Fruit fly (Drosophila melanogaster) whole organism, embryonic: ENCODE data around the gene CG17145.

Source experiments
- Abd-B ChIP-seq: fragments of 200-800 bp; sonication (Bioruptor generic); optimal IDR thresholded peaks from 2 replicates; lab custom pipeline; 2018; ENCODE audit warnings: missing biosample characterization, mild to moderate bottlenecking, missing genetic modification characterization, moderate library complexity
- Atf6 ChIP-seq: fragments of 200-800 bp; sonication (Bioruptor generic); IDR thresholded peaks from 2 replicates; pipeline ENCODE4 v1.3.6; 2022; ENCODE audit warnings: missing biosample characterization, missing genetic modification characterization
- BEAF-32 ChIP-seq: fragments of 200-800 bp; sonication (Bioruptor generic); optimal IDR thresholded peaks from 3 replicates; lab custom pipeline; 2017; ENCODE audit warnings: missing biosample characterization, missing genetic modification characterization, mild to moderate bottlenecking, moderate library complexity, missing genetic modification reagents
- Bgb ChIP-seq: fragments of 200-800 bp; sonication (Bioruptor generic); IDR thresholded peaks from 2 replicates; pipeline ENCODE4 v1.3.6; 2022; ENCODE audit warnings: missing biosample characterization, missing genetic modification characterization; ENCODE audit not compliant: partially characterized antibody
- BtbVII ChIP-seq: fragments of 200-800 bp; sonication (Bioruptor generic); optimal IDR thresholded peaks from 3 replicates; lab custom pipeline; 2017; ENCODE audit warnings: missing biosample characterization, mild to moderate bottlenecking, missing genetic modification characterization
- CG10267 ChIP-seq: fragments of 200-800 bp; sonication (Bioruptor generic); optimal IDR thresholded peaks from 2 replicates; lab custom pipeline; 2018; ENCODE audit warnings: missing biosample characterization, mild to moderate bottlenecking, missing genetic modification characterization, moderate library complexity
- CG10274 ChIP-seq: fragments of 200-800 bp; sonication (Bioruptor generic); optimal IDR thresholded peaks from 3 replicates; lab custom pipeline; 2017; ENCODE audit warnings: missing biosample characterization, mild to moderate bottlenecking, missing genetic modification characterization
- CG10959 ChIP-seq: fragments of 200-800 bp; sonication (Bioruptor generic); IDR thresholded peaks from 2 replicates; pipeline ENCODE4 v1.3.6; 2022; ENCODE audit warnings: missing biosample characterization, missing genetic modification characterization
- CG13894 ChIP-seq: fragments of 200-800 bp; sonication (Bioruptor generic); optimal IDR thresholded peaks from 3 replicates; lab custom pipeline; 2018; ENCODE audit warnings: missing biosample characterization, mild to moderate bottlenecking, missing genetic modification characterization, moderate library complexity
- CG14014 ChIP-seq: fragments of 200-800 bp; sonication (Bioruptor generic); IDR thresholded peaks from 2 replicates; pipeline ENCODE4 v1.3.6; 2022; ENCODE audit warnings: missing biosample characterization, missing genetic modification characterization
- CG14050 ChIP-seq: fragments of 200-800 bp; sonication (Bioruptor generic); IDR thresholded peaks from 3 replicates; pipeline ENCODE4 v1.3.6; 2022; ENCODE audit warnings: missing biosample characterization, missing genetic modification characterization
- CG15011 ChIP-seq: fragments of 200-800 bp; sonication (Bioruptor generic); optimal IDR thresholded peaks from 3 replicates; lab custom pipeline; 2018; ENCODE audit warnings: missing biosample characterization, mild to moderate bottlenecking, missing genetic modification characterization
- CG15514 ChIP-seq: fragments of 200-800 bp; sonication (Bioruptor generic); optimal IDR thresholded peaks from 3 replicates; lab custom pipeline; 2017; ENCODE audit warnings: missing biosample characterization, missing genetic modification characterization, mild to moderate bottlenecking, moderate library complexity, missing genetic modification reagents
- CG17328 ChIP-seq: fragments of 200-800 bp; sonication (Bioruptor generic); IDR thresholded peaks from 2 replicates; pipeline ENCODE4 v1.3.6; 2022; ENCODE audit warnings: missing biosample characterization, missing genetic modification characterization
- CG18599 ChIP-seq: fragments of 200-800 bp; sonication (Bioruptor generic); optimal IDR thresholded peaks from 3 replicates; lab custom pipeline; 2017; ENCODE audit warnings: missing biosample characterization, missing genetic modification characterization, mild to moderate bottlenecking, moderate library complexity, missing genetic modification reagents
- CG3407 ChIP-seq: fragments of 200-800 bp; sonication (Bioruptor generic); optimal IDR thresholded peaks from 2 replicates; lab custom pipeline; 2018; ENCODE audit warnings: missing biosample characterization, mild to moderate bottlenecking, missing genetic modification characterization
- CG34224 ChIP-seq: fragments of 200-800 bp; sonication (Bioruptor generic); IDR thresholded peaks from 3 replicates; pipeline ENCODE4 v1.3.6; 2022; ENCODE audit warnings: missing biosample characterization, missing genetic modification characterization; ENCODE audit not compliant: partially characterized antibody
- CG34422 ChIP-seq: fragments of 200-800 bp; sonication (Bioruptor generic); IDR thresholded peaks from 3 replicates; pipeline ENCODE4 v1.3.6; 2022; ENCODE audit warnings: missing biosample characterization, missing genetic modification characterization
- CG3995 ChIP-seq: fragments of 200-800 bp; sonication (Bioruptor generic); optimal IDR thresholded peaks from 3 replicates; lab custom pipeline; 2016; ENCODE audit warnings: missing biosample characterization, missing genetic modification characterization
- CG7372 ChIP-seq: fragments of 200-800 bp; sonication (Bioruptor generic); IDR thresholded peaks from 2 replicates; pipeline ENCODE4 v1.3.6; 2022; ENCODE audit warnings: missing biosample characterization, missing genetic modification characterization
- CG7745 ChIP-seq: fragments of 200-800 bp; sonication (Bioruptor generic); optimal IDR thresholded peaks from 2 replicates; lab custom pipeline; 2018; ENCODE audit warnings: missing biosample characterization, mild to moderate bottlenecking, missing genetic modification characterization, moderate library complexity
- CG8478 ChIP-seq: fragments of >200 bp; optimal IDR thresholded peaks from 2 replicates; lab custom pipeline; 2018
- CG8924 ChIP-seq: fragments of 200-800 bp; optimal IDR thresholded peaks from 3 replicates; lab custom pipeline; 2019; ENCODE audit warnings: missing biosample characterization, mild to moderate bottlenecking, missing genetic modification characterization, moderate library complexity
- Camta ChIP-seq: fragments of 200-800 bp; sonication (Bioruptor generic); optimal IDR thresholded peaks from 2 replicates; lab custom pipeline; 2016; ENCODE audit warnings: missing biosample characterization, missing genetic modification characterization
- Chrac-16 ChIP-seq: fragments of 200-800 bp; sonication (Bioruptor generic); optimal IDR thresholded peaks from 3 replicates; lab custom pipeline; 2016; ENCODE audit warnings: missing biosample characterization, missing genetic modification characterization
- D19A ChIP-seq: fragments of 200-800 bp; optimal IDR thresholded peaks from 3 replicates; lab custom pipeline; 2019; ENCODE audit warnings: missing biosample characterization, mild to moderate bottlenecking, missing genetic modification characterization, moderate library complexity
- Fer3 ChIP-seq: fragments of 200-800 bp; sonication (Bioruptor generic); optimal IDR thresholded peaks from 2 replicates; lab custom pipeline; 2018; ENCODE audit warnings: missing biosample characterization, mild to moderate bottlenecking, missing genetic modification characterization, moderate library complexity
- HLHmδ ChIP-seq: fragments of 200-800 bp; sonication (Bioruptor generic); optimal IDR thresholded peaks from 2 replicates; lab custom pipeline; 2018; ENCODE audit warnings: missing biosample characterization, mild to moderate bottlenecking, missing genetic modification characterization, moderate library complexity
- Nf-YC ChIP-seq: fragments of 200-800 bp; optimal IDR thresholded peaks from 3 replicates; lab custom pipeline; 2019; ENCODE audit warnings: missing biosample characterization, mild to moderate bottlenecking, missing genetic modification characterization, moderate library complexity
- Sin3A ChIP-seq: fragments of >200 bp; optimal IDR thresholded peaks from 2 replicates; lab custom pipeline; 2018
- Sry-δ ChIP-seq: fragments of 200-800 bp; sonication (Bioruptor generic); optimal IDR thresholded peaks from 2 replicates; lab custom pipeline; 2016; ENCODE audit warnings: missing biosample characterization, missing genetic modification characterization
- YL-1 ChIP-seq: fragments of 200-800 bp; sonication (Bioruptor generic); optimal IDR thresholded peaks from 3 replicates; lab custom pipeline; 2017; ENCODE audit warnings: missing biosample characterization, mild to moderate bottlenecking, missing genetic modification characterization
- ase ChIP-seq: fragments of 200-800 bp; sonication (Bioruptor generic); IDR thresholded peaks from 3 replicates; pipeline ENCODE4 v1.3.6; 2022; ENCODE audit warnings: missing biosample characterization, missing genetic modification characterization
- bab2 ChIP-seq: fragments of 200-800 bp; sonication (Bioruptor generic); optimal IDR thresholded peaks from 2 replicates; lab custom pipeline; 2016; ENCODE audit warnings: missing biosample characterization, missing genetic modification characterization
- bbx ChIP-seq: fragments of 200-800 bp; sonication (Bioruptor generic); IDR thresholded peaks from 2 replicates; pipeline ENCODE4 v1.3.6; 2022; ENCODE audit warnings: missing biosample characterization, missing genetic modification characterization; ENCODE audit not compliant: partially characterized antibody
- dm ChIP-seq: fragments of 200-800 bp; sonication (Bioruptor generic); optimal IDR thresholded peaks from 3 replicates; lab custom pipeline; 2016; ENCODE audit warnings: missing biosample characterization, missing genetic modification characterization
- gt ChIP-seq: fragments of 200-800 bp; sonication (Bioruptor generic); IDR thresholded peaks from 2 replicates; pipeline ENCODE4 v1.3.6; 2022; ENCODE audit warnings: missing biosample characterization, missing genetic modification characterization
- ham ChIP-seq: fragments of 200-800 bp; sonication (Bioruptor generic); IDR thresholded peaks from 2 replicates; pipeline ENCODE4 v1.3.6; 2022; ENCODE audit warnings: missing biosample characterization, missing genetic modification characterization
- inv ChIP-seq: fragments of 200-800 bp; sonication (Bioruptor generic); IDR thresholded peaks from 2 replicates; pipeline ENCODE4 v1.3.6; 2022; ENCODE audit warnings: missing biosample characterization, missing genetic modification characterization; ENCODE audit not compliant: partially characterized antibody
- lbe ChIP-seq: fragments of 200-800 bp; sonication (Bioruptor generic); optimal IDR thresholded peaks from 2 replicates; lab custom pipeline; 2016; ENCODE audit warnings: missing biosample characterization, mild to moderate bottlenecking, missing genetic modification characterization
- lilli ChIP-seq: fragments of 200-800 bp; sonication (Bioruptor generic); optimal IDR thresholded peaks from 3 replicates; lab custom pipeline; 2016; ENCODE audit warnings: missing biosample characterization, missing genetic modification characterization
- odd ChIP-seq: fragments of 200-800 bp; sonication (Bioruptor generic); optimal IDR thresholded peaks from 2 replicates; lab custom pipeline; 2017; ENCODE audit warnings: missing biosample characterization, mild to moderate bottlenecking, missing genetic modification characterization
- pfk ChIP-seq: fragments of 200-800 bp; sonication (Bioruptor generic); optimal IDR thresholded peaks from 2 replicates; lab custom pipeline; 2018; ENCODE audit warnings: missing biosample characterization, mild to moderate bottlenecking, missing genetic modification characterization, moderate library complexity
- pho ChIP-seq: fragments of 200-800 bp; sonication (Bioruptor generic); optimal IDR thresholded peaks from 2 replicates; lab custom pipeline; 2016; ENCODE audit warnings: missing biosample characterization, missing genetic modification characterization
- pnt ChIP-seq: fragments of 200-800 bp; sonication (Bioruptor generic); optimal IDR thresholded peaks from 3 replicates; lab custom pipeline; 2016; ENCODE audit warnings: missing biosample characterization, missing genetic modification characterization
- shn ChIP-seq: fragments of 200-800 bp; sonication (Bioruptor generic); optimal IDR thresholded peaks from 3 replicates; lab custom pipeline; 2016; ENCODE audit warnings: missing biosample characterization, missing genetic modification characterization
- sisA ChIP-seq: fragments of 200-800 bp; sonication (Bioruptor generic); IDR thresholded peaks from 2 replicates; pipeline ENCODE4 v1.3.6; 2022; ENCODE audit warnings: missing biosample characterization, missing genetic modification characterization
- vnd ChIP-seq: fragments of 200-800 bp; sonication (Bioruptor generic); IDR thresholded peaks from 3 replicates; pipeline ENCODE4 v1.3.6; 2022; ENCODE audit warnings: missing biosample characterization, missing genetic modification characterization; ENCODE audit not compliant: partially characterized antibody
- vvl ChIP-seq: fragments of 200-800 bp; sonication (Bioruptor generic); IDR thresholded peaks from 2 replicates; pipeline ENCODE4 v1.3.6; 2022; ENCODE audit warnings: missing biosample characterization, missing genetic modification characterization
- zen ChIP-seq: fragments of 200-800 bp; sonication (Bioruptor generic); optimal IDR thresholded peaks from 3 replicates; lab custom pipeline; 2018; ENCODE audit warnings: missing biosample characterization, mild to moderate bottlenecking, missing genetic modification characterization, moderate library complexity

CG17145 gene

dm6 chr3L:20241163-20241970, 19.8 kb downstream of the CG17145 start, which contains the start of the genes CG6951 and CG17233:
Gene CG6951, plus strand, starts transcription at chr3L:20241267.
Gene CG17233, minus strand, starts transcription at chr3L:20241903.
- no peak for TF ChIP-seq CG10959 (GFP tag; lab: Robert Waterston, UW)
- peak; percentile 52 for TF ChIP-seq BEAF-32 (GFP tag; lab: Kevin White, UChicago)
- TF ChIP-seq CG8478 (lab: Kevin White, UChicago) = peak; percentile 76
- peak; percentile 98 for TF ChIP-seq CG15514
- TF ChIP-seq ham (GFP tag; lab: Robert Waterston, UW) = no peak
- TF ChIP-seq pfk = no peak
- TF ChIP-seq Nf-YC (tag; lab: Kevin White, UChicago) = no peak
- TF ChIP-seq Sry-δ (GFP tag; lab: Kevin White, UChicago) = peak; percentile 21
- TF ChIP-seq CG14050 = no peak
- peak; percentile 18 for TF ChIP-seq dm (GFP tag; lab: Kevin White, UChicago)
- peak; percentile 26; the same call in 1 of the 2 replicates for TF ChIP-seq bbx (GFP tag; lab: Robert Waterston, UW)
- TF ChIP-seq Sin3A (lab: Kevin White, UChicago) = peak; percentile 24
- peak; percentile 48 for TF ChIP-seq CG3995 (GFP tag; lab: Kevin White, UChicago)
- TF ChIP-seq ase (GFP tag; lab: Robert Waterston, UW) = 0 out of 3 replicates have a peak, but pooled peaks have one; percentile 4
- no peak for TF ChIP-seq shn (GFP tag; lab: Kevin White, UChicago)
- no peak for TF ChIP-seq Fer3 (tag; lab: Kevin White, UChicago)
- TF ChIP-seq CG3407 = no peak
- TF ChIP-seq CG7745 (tag; lab: Kevin White, UChicago) = no peak
- peak; percentile 43 for TF ChIP-seq CG10267 (tag; lab: Kevin White, UChicago)
- no peak for TF ChIP-seq HLHmδ (GFP tag; lab: Kevin White, UChicago)
- peak; percentile 10 for TF ChIP-seq bab2 (GFP tag; lab: Kevin White, UChicago)
- TF ChIP-seq sisA (GFP tag; lab: Robert Waterston, UW) = no peak
- peak; percentile 32; the same call in 1 of the 2 replicates for TF ChIP-seq inv
- no peak for TF ChIP-seq Camta (GFP tag; lab: Kevin White, UChicago)
- no peak for TF ChIP-seq CG13894 (tag; lab: Kevin White, UChicago)
- peak; percentile 42 for TF ChIP-seq CG8924
- peak; percentile 72 for TF ChIP-seq YL-1 (GFP tag; lab: Kevin White, UChicago)
- no peak for TF ChIP-seq CG7372 (GFP tag; lab: Robert Waterston, UW)
- TF ChIP-seq Chrac-16 (GFP tag; lab: Kevin White, UChicago) = no peak
- no peak for TF ChIP-seq vvl (GFP tag; lab: Robert Waterston, UW)
- no peak for TF ChIP-seq gt
- 0 out of 2 replicates have a peak, but pooled peaks have one; percentile 23 for TF ChIP-seq Bgb
- no peak for TF ChIP-seq pho (GFP tag; lab: Kevin White, UChicago)
- no peak for TF ChIP-seq lbe (GFP tag; lab: Kevin White, UChicago)
- TF ChIP-seq lilli (GFP tag; lab: Kevin White, UChicago) = peak; percentile 25
- no peak for TF ChIP-seq CG14014
- no peak for TF ChIP-seq CG17328 (GFP tag; lab: Robert Waterston, UW)
- no peak for TF ChIP-seq vnd (GFP tag; lab: Robert Waterston, UW)
- no peak for TF ChIP-seq zen (tag; lab: Kevin White, UChicago)
- TF ChIP-seq pnt (GFP tag; lab: Kevin White, UChicago) = no peak
- no peak for TF ChIP-seq CG18599 (GFP tag; lab: Kevin White, UChicago)
- TF ChIP-seq Abd-B = no peak
- no peak for TF ChIP-seq Atf6
- no peak for TF ChIP-seq odd (GFP tag; lab: Kevin White, UChicago)
- TF ChIP-seq CG34224 (GFP tag; lab: Robert Waterston, UW) = no peak
- no peak for TF ChIP-seq BtbVII (GFP tag; lab: Kevin White, UChicago)
- TF ChIP-seq CG34422 (GFP tag; lab: Robert Waterston, UW) = peak; percentile 57; the same call in 2 of the 3 replicates
- TF ChIP-seq D19A (tag; lab: Kevin White, UChicago) = no peak
- TF ChIP-seq CG15011 (GFP tag; lab: Kevin White, UChicago) = no peak
- no peak for TF ChIP-seq CG10274 (GFP tag; lab: Kevin White, UChicago)
